Fruit fly (Drosophila melanogaster) whole organism, pupa: Measurements from ENCODE around the gene CG9536.

Experiments
- CG10348 ChIP-seq: fragments of 200-800 bp; sonication (Bioruptor generic); IDR thresholded peaks from 2 replicates; pipeline ENCODE4 v1.3.6; 2022; ENCODE audit warnings: missing biosample characterization, missing genetic modification characterization
- CG12605 ChIP-seq: fragments of 200-800 bp; sonication (Bioruptor generic); IDR thresholded peaks from 2 replicates; pipeline ENCODE4 v1.3.6; 2022; ENCODE audit warnings: missing biosample characterization, missing genetic modification characterization
- CG13204 ChIP-seq: fragments of 200-800 bp; sonication (Bioruptor generic); optimal IDR thresholded peaks from 2 replicates; lab custom pipeline; 2018; ENCODE audit warnings: missing biosample characterization, mild to moderate bottlenecking, missing genetic modification characterization, moderate library complexity
- CG14655 ChIP-seq: fragments of 200-800 bp; sonication (Bioruptor generic); optimal IDR thresholded peaks from 3 replicates; lab custom pipeline; 2017; ENCODE audit warnings: mild to moderate bottlenecking, missing biosample characterization, missing genetic modification reagents, missing genetic modification characterization
- CG15710 ChIP-seq: fragments of 200-800 bp; sonication (Bioruptor generic); optimal IDR thresholded peaks from 2 replicates; lab custom pipeline; 2018; ENCODE audit warnings: missing biosample characterization, mild to moderate bottlenecking, missing genetic modification characterization, moderate library complexity
- CG17806 ChIP-seq: fragments of 200-800 bp; sonication (Bioruptor generic); optimal IDR thresholded peaks from 2 replicates; lab custom pipeline; 2018; ENCODE audit warnings: missing biosample characterization, mild to moderate bottlenecking, missing genetic modification characterization, moderate library complexity
- CG32121 ChIP-seq: fragments of 200-800 bp; sonication (Bioruptor generic); IDR thresholded peaks from 2 replicates; pipeline ENCODE4 v1.3.6; 2022; ENCODE audit warnings: missing biosample characterization, missing genetic modification characterization
- CG34367 ChIP-seq: fragments of 200-800 bp; sonication (Bioruptor generic); optimal IDR thresholded peaks from 2 replicates; lab custom pipeline; 2018; ENCODE audit warnings: missing biosample characterization, mild to moderate bottlenecking, missing genetic modification characterization
- CG4496 ChIP-seq: fragments of 200-800 bp; sonication (Bioruptor generic); IDR thresholded peaks from 3 replicates; pipeline ENCODE4 v1.3.6; 2022; ENCODE audit warnings: missing biosample characterization, missing genetic modification characterization
- CG8159 ChIP-seq: fragments of 200-800 bp; sonication (Bioruptor generic); optimal IDR thresholded peaks from 3 replicates; lab custom pipeline; 2018; ENCODE audit warnings: missing biosample characterization, mild to moderate bottlenecking, missing genetic modification characterization, moderate library complexity
- CG8301 ChIP-seq: fragments of 200-800 bp; sonication (Bioruptor generic); optimal IDR thresholded peaks from 2 replicates; lab custom pipeline; 2018; ENCODE audit warnings: missing biosample characterization, mild to moderate bottlenecking, missing genetic modification characterization
- CG9948 ChIP-seq: fragments of 200-800 bp; sonication (Bioruptor generic); optimal IDR thresholded peaks from 2 replicates; lab custom pipeline; 2018; ENCODE audit warnings: missing biosample characterization, mild to moderate bottlenecking, missing genetic modification characterization, moderate library complexity
- D1 ChIP-seq: fragments of 200-800 bp; sonication (Bioruptor generic); optimal IDR thresholded peaks from 2 replicates; lab custom pipeline; 2018; ENCODE audit warnings: missing biosample characterization, mild to moderate bottlenecking, missing genetic modification characterization, moderate library complexity
- EcR ChIP-seq: fragments of 200-800 bp; sonication (Bioruptor generic); optimal IDR thresholded peaks from 3 replicates; lab custom pipeline; 2019; ENCODE audit warnings: missing biosample characterization, missing genetic modification characterization, mild to moderate bottlenecking, moderate library complexity, missing genetic modification reagents
- Ets98B ChIP-seq: fragments of 200-800 bp; sonication (Bioruptor generic); IDR thresholded peaks from 2 replicates; pipeline ENCODE4 v1.3.6; 2022; ENCODE audit warnings: missing biosample characterization, missing genetic modification characterization
- Pif1A ChIP-seq: fragments of 200-800 bp; sonication (Bioruptor generic); optimal IDR thresholded peaks from 3 replicates; lab custom pipeline; 2016; ENCODE audit warnings: missing biosample characterization, missing genetic modification characterization
- Pif1B ChIP-seq: fragments of 200-800 bp; sonication (Bioruptor generic); optimal IDR thresholded peaks from 3 replicates; lab custom pipeline; 2016; ENCODE audit warnings: missing biosample characterization, missing genetic modification characterization
- Snoo ChIP-seq: fragments of 200-800 bp; sonication (Bioruptor generic); optimal IDR thresholded peaks from 3 replicates; lab custom pipeline; 2017; ENCODE audit warnings: missing biosample characterization, mild to moderate bottlenecking, missing genetic modification characterization, inconsistent platforms
- fd96Ca ChIP-seq: fragments of 200-800 bp; sonication (Bioruptor generic); IDR thresholded peaks from 3 replicates; pipeline ENCODE4 v1.3.6; 2022; ENCODE audit warnings: missing biosample characterization, missing genetic modification characterization
- gl ChIP-seq: fragments of 200-800 bp; sonication (Bioruptor generic); optimal IDR thresholded peaks from 2 replicates; lab custom pipeline; 2018; ENCODE audit warnings: missing biosample characterization, mild to moderate bottlenecking, missing genetic modification characterization
- rn ChIP-seq: fragments of 200-800 bp; sonication (Bioruptor generic); IDR thresholded peaks from 2 replicates; pipeline ENCODE4 v1.3.6; 2022; ENCODE audit warnings: missing biosample characterization, missing genetic modification characterization

CG9536 gene

DNA sequence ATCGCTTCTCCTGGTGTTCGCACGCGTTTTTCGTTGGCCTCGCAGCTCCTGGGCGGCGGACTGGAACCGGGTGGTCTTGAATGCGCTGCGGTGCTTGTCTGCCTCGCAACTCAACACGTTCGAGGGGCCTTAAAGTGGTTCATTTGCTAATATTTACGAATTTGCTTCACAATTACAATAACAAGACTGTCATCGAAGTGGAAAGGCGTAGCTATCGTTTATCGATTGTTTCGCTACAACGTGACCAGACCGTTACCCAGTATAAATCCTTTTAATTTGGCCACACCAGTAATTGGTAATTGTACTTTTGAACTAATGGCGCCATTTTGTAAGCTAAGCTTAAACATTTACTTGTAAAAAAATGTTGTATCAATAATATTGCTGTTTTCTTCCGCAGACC lies at the start of gene CG9536:
TSS of gene CG9536 (minus strand) at position 223 of the 400 bp plus-strand sequence.
- no peak for TF ChIP-seq CG8301 (tag; lab: Kevin White, UChicago)
- no peak for TF ChIP-seq CG10348
- TF ChIP-seq CG12605 (GFP tag; lab: Robert Waterston, UW) = no peak
- no peak for TF ChIP-seq CG9948 (tag; lab: Kevin White, UChicago)
- no peak for TF ChIP-seq fd96Ca (GFP tag; lab: Robert Waterston, UW)
- no peak for TF ChIP-seq CG32121 (GFP tag; lab: Robert Waterston, UW)
- no peak for TF ChIP-seq CG15710 (tag; lab: Kevin White, UChicago)
- no peak for TF ChIP-seq rn (GFP tag; lab: Robert Waterston, UW)
- no peak for TF ChIP-seq CG8159 (tag; lab: Kevin White, UChicago)
- TF ChIP-seq EcR (GFP tag; lab: Kevin White, UChicago) = no peak
- TF ChIP-seq D1 = no peak
- TF ChIP-seq CG14655 = no peak
- TF ChIP-seq Snoo (tag; lab: Kevin White, UChicago) = no peak
- no peak for TF ChIP-seq Ets98B (GFP tag; lab: Robert Waterston, UW)
- TF ChIP-seq, all 21 proteins: peak for 0

DNA sequence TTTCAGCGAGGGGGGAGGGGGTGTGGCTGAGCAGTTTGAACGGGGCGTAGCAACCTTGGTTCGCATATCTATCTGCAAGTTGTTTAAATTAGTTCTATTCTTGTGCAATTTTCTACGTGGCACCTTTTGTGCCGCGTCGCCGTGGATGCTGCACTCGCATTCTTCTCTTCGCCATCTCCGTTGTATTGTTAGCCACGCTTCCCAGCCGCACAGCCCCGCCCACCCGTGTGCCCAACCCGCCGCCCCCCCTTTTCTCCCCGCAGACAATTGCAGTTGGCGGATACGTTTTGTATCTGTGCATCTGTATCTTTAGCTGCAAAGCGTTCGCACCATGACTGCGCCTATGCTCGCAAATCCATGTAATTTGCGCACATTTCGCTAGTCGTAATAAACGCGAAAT lies 37.2 kb upstream of the CG9536 start:
- TF ChIP-seq CG34367 (tag; lab: Kevin White, UChicago) (no peak), CG4496 (GFP tag; lab: Robert Waterston, UW) (0 out of 3 replicates have a peak, but pooled peaks have one; percentile 45), Snoo (tag; lab: Kevin White, UChicago) (no peak), rn (GFP tag; lab: Robert Waterston, UW) (no peak), Ets98B (GFP tag; lab: Robert Waterston, UW) (peak; percentile 58), fd96Ca (GFP tag; lab: Robert Waterston, UW) (peak; percentile 68; the same call in 2 of the 3 replicates), CG32121 (GFP tag; lab: Robert Waterston, UW) (peak; percentile 75)
- TF ChIP-seq, all 21 proteins: peak for 4

DNA sequence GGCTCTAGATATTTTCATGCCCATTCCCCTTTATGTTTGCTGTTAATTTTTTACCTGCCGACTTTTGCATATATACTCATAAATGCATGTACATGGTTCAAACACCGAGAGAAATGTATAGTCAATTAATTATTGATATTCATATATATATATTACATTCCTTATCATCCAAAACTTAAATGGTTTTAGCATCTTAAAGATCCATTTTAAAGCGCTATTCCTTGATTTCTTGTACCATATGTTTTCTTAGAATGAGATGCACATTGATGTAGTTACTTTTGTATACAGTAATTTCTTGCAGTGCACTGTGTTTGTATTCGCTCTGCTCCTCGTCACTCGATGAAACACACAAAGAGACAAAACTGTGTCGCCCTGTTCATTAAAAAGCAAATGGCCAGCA lies 31.9 kb upstream of the CG9536 start:
- TF ChIP-seq CG12605 (GFP tag; lab: Robert Waterston, UW) (no peak), CG32121 (GFP tag; lab: Robert Waterston, UW) (0 out of 2 replicates have a peak, but pooled peaks have one; percentile 42), gl (tag; lab: Kevin White, UChicago) (no peak), CG34367 (tag; lab: Kevin White, UChicago) (no peak), CG8159 (tag; lab: Kevin White, UChicago) (no peak), CG13204 (GFP tag; lab: Kevin White, UChicago) (no peak), CG10348 (no peak), CG15710 (tag; lab: Kevin White, UChicago) (peak; percentile 64), CG4496 (GFP tag; lab: Robert Waterston, UW) (peak; percentile 77), D1 (no peak), fd96Ca (GFP tag; lab: Robert Waterston, UW) (no peak), EcR (GFP tag; lab: Kevin White, UChicago) (no peak), Snoo (tag; lab: Kevin White, UChicago) (peak; percentile 13), CG9948 (tag; lab: Kevin White, UChicago) (peak; percentile 49), CG8301 (tag; lab: Kevin White, UChicago) (peak; percentile 64), CG14655 (peak; percentile 63), rn (GFP tag; lab: Robert Waterston, UW) (no peak), Ets98B (GFP tag; lab: Robert Waterston, UW) (peak; percentile 62; the same call in 1 of the 2 replicates), Pif1B (GFP tag; lab: Kevin White, UChicago) (peak; percentile 36), Pif1A (peak; percentile 64), CG17806 (peak; percentile 59)

DNA sequence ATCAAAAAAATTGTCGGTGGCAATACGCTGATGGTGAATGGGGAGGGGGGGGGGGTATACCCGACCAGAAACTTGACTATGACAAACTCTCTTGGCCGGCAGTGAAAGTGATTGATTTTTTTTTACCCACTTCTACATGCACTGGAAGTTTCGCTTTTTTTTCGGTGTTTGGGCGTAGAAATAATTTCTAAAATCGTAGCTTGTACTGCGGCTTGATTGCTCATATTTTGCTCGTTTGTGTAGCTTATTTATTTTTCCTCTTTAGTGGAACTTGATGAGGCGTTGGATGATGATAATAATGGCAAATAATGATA lies 26.9 kb upstream of the CG9536 start:
- TF ChIP-seq CG8159 (tag; lab: Kevin White, UChicago) = no peak
- TF ChIP-seq CG4496 (GFP tag; lab: Robert Waterston, UW) = no peak
- no peak for TF ChIP-seq CG32121 (GFP tag; lab: Robert Waterston, UW)
- TF ChIP-seq Pif1B (GFP tag; lab: Kevin White, UChicago) = no peak
- TF ChIP-seq CG15710 (tag; lab: Kevin White, UChicago) = no peak
- TF ChIP-seq CG8301 (tag; lab: Kevin White, UChicago) = no peak
- TF ChIP-seq fd96Ca (GFP tag; lab: Robert Waterston, UW) = no peak
- no peak for TF ChIP-seq Pif1A
- no peak for TF ChIP-seq CG13204 (GFP tag; lab: Kevin White, UChicago)
- no peak for TF ChIP-seq CG17806
- no peak for TF ChIP-seq CG12605 (GFP tag; lab: Robert Waterston, UW)
- no peak for TF ChIP-seq Ets98B (GFP tag; lab: Robert Waterston, UW)
- no peak for TF ChIP-seq rn (GFP tag; lab: Robert Waterston, UW)
- TF ChIP-seq CG34367 (tag; lab: Kevin White, UChicago) = no peak
- no peak for TF ChIP-seq CG14655
- no peak for TF ChIP-seq gl (tag; lab: Kevin White, UChicago)
- TF ChIP-seq CG9948 (tag; lab: Kevin White, UChicago) = no peak
- TF ChIP-seq Snoo (tag; lab: Kevin White, UChicago) = no peak
- no peak for TF ChIP-seq D1
- TF ChIP-seq CG10348 = no peak
- TF ChIP-seq, all 21 proteins: peak for 0

DNA sequence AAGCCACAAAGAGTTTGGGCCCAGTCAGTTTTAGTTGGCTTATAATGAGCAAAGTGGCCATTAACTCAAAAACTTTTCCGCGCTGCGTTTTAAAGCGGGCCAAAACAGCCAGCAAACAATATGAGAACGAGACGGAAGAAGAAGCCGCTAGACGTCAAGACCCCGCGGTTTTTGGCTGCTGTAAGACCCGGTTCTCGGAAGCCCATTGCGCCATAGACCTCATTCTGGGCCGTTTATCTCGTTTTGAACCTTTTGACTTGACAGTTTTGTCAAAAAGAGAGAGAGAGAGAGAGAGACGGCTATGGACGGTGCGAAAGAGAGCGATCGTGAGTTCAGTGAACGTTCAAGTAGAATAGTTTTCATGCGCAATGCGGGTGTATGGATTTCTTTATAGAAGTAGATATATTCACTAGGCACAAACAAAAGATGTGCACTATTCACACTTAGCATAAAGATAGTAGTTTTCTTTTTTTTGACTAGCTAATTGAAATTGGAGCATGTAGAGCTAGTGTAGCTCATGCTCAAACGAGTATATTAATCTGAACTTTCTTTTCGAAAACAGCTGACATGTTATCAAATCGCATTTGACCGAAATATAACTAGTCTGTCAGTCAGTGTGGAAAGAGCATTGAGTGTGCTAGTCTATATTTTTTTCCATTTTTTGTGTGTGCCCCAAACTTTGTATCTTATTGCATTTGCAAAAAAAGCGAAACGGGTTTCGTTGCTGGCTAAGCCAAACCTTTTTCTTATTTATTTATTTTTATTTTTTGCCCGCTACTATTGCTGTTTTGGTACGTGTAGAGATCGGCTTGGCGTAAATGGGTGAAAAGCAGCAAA lies 26.3 kb upstream of the CG9536 start:
- TF ChIP-seq Snoo (tag; lab: Kevin White, UChicago) (no peak), D1 (no peak), rn (GFP tag; lab: Robert Waterston, UW) (0 out of 2 replicates have a peak, but pooled peaks have one; percentile 8), CG12605 (GFP tag; lab: Robert Waterston, UW) (peak; percentile 65; the same call in 1 of the 2 replicates), Ets98B (GFP tag; lab: Robert Waterston, UW) (peak; percentile 37; the same call in 1 of the 2 replicates), Pif1A (no peak), CG8159 (tag; lab: Kevin White, UChicago) (no peak), CG34367 (tag; lab: Kevin White, UChicago) (no peak), Pif1B (GFP tag; lab: Kevin White, UChicago) (no peak), CG10348 (no peak), CG32121 (GFP tag; lab: Robert Waterston, UW) (no peak), CG9948 (tag; lab: Kevin White, UChicago) (no peak), CG8301 (tag; lab: Kevin White, UChicago) (no peak), gl (tag; lab: Kevin White, UChicago) (no peak), CG17806 (no peak), EcR (GFP tag; lab: Kevin White, UChicago) (peak; percentile 31), CG13204 (GFP tag; lab: Kevin White, UChicago) (no peak), CG4496 (GFP tag; lab: Robert Waterston, UW) (no peak; the same call in 2 of the 3 replicates), CG14655 (no peak), CG15710 (tag; lab: Kevin White, UChicago) (no peak), fd96Ca (GFP tag; lab: Robert Waterston, UW) (peak; percentile 50; the same call in 1 of the 3 replicates)
